Fruit fly (Drosophila melanogaster): Measurements from ENCODE around the gene laf.
A peak's percentile ranks its signal among the peaks of the same experiment; 100 is the strongest.

The laf gene

DNA sequence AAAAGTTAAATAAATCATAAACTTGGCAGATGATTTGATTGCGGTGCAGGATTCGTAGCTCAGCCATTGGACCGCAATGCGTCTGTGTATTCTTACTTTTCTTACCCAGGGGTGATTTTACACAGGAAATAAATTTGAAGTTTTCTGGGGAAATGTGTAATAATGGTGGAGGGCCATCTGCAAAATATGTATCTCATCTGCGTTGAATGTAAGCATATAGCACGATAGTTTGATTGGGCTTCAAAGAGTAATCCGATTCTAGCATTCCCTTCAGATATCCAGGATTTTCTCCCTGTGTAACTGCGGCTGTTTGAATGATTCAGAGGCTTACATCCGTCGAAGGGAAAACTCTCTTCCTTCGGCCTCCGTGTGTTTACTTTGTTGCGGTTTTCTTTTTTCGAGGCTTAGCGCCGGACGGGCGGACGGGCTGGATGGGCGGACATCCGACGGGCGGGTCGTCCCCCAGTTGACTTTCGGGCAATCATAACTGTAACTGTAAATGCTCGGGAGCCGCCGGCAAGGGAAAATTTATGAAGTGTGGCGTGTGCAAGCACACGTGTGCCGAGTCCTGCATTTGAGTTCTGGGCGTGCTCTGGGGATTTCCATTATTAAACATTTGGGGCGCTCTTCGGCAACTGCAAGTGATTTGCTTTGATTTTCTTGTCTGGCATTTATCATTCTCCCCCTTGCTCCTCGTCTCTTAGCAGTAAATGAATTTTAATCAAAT is 7.9 kb upstream of the laf start (continued):
- TF ChIP-seq CG10147 (GFP tag; optimal IDR thresholded peaks at IDR 0.05) (no peak), CG8388 (GFP tag; optimal IDR thresholded peaks at IDR 0.05) (peak; percentile 65), CG14014 (GFP tag; IDR thresholded peaks at IDR 0.05) (0 out of 2 replicates have a peak, but pooled peaks have one; percentile 25), Lim3 (GFP tag; IDR thresholded peaks at IDR 0.05) (no peak), PHDP (tag; optimal IDR thresholded peaks at IDR 0.05) (no peak), ssp (GFP tag; IDR thresholded peaks at IDR 0.05) (no peak), CG9876 (GFP tag; optimal IDR thresholded peaks at IDR 0.05) (peak; percentile 22), Sox102F (GFP tag; optimal IDR thresholded peaks at IDR 0.05) (peak; percentile 66), repo (GFP tag; optimal IDR thresholded peaks at IDR 0.05) (peak; percentile 61), cato (GFP tag; optimal IDR thresholded peaks at IDR 0.05; ENCODE audit: borderline replicate concordance) (peak; percentile 34), Trl (optimal IDR thresholded peaks at IDR 0.05) (no peak), Trl (GFP tag; optimal IDR thresholded peaks at IDR 0.05) (peak; percentile 67), Doc2 (GFP tag; IDR thresholded peaks at IDR 0.05) (no peak), CoRest (tag; optimal IDR thresholded peaks at IDR 0.05) (peak; percentile 74), esg (GFP tag; conservative IDR thresholded peaks at IDR 0.05) (peak; percentile 30; the same call in 1 of the 2 replicates)

- TF ChIP-seq CG4854 (GFP tag; optimal IDR thresholded peaks at IDR 0.05) (no peak), lbe (GFP tag; optimal IDR thresholded peaks at IDR 0.05) (peak; percentile 1), corto (GFP tag; optimal IDR thresholded peaks at IDR 0.05) (peak; percentile 15)
Measured at dm6 chr3R:4883864-4884263, 5.5 kb upstream of the laf start.

- TF ChIP-seq kah (GFP tag; optimal IDR thresholded peaks at IDR 0.05) (no peak), CG3163 (GFP tag; optimal IDR thresholded peaks at IDR 0.05) (no peak), CG2889 (GFP tag; IDR thresholded peaks at IDR 0.05) (no peak), CG7357 (GFP tag; IDR thresholded peaks at IDR 0.05) (no peak), CG4854 (GFP tag; optimal IDR thresholded peaks at IDR 0.05) (no peak), CG34224 (GFP tag; IDR thresholded peaks at IDR 0.05; ENCODE audit: partially characterized antibody) (no peak), zf30C (GFP tag; optimal IDR thresholded peaks at IDR 0.05) (no peak), Stat92E (GFP tag; optimal IDR thresholded peaks at IDR 0.05) (no peak), H15 (GFP tag; IDR thresholded peaks at IDR 0.05) (no peak), da (GFP tag; optimal IDR thresholded peaks at IDR 0.05) (no peak), grau (tag; optimal IDR thresholded peaks at IDR 0.05) (no peak), B-H2 (GFP tag; optimal IDR thresholded peaks at IDR 0.05) (no peak), tx (GFP tag; optimal IDR thresholded peaks at IDR 0.05) (no peak), GATAe (GFP tag; conservative IDR thresholded peaks at IDR 0.05) (no peak), gsb-n (tag; optimal IDR thresholded peaks at IDR 0.05) (no peak), cad (GFP tag; optimal IDR thresholded peaks at IDR 0.05) (no peak), hkb (optimal IDR thresholded peaks at IDR 0.05) (no peak), hkb (GFP tag; IDR thresholded peaks at IDR 0.05) (no peak), bbx (GFP tag; IDR thresholded peaks at IDR 0.05; ENCODE audit: partially characterized antibody) (no peak), corto (GFP tag; optimal IDR thresholded peaks at IDR 0.05) (peak; percentile 21), HmgZ (tag; optimal IDR thresholded peaks at IDR 0.05) (no peak), yki (optimal IDR thresholded peaks at IDR 0.05) (no peak), crol (GFP tag; IDR thresholded peaks at IDR 0.05) (no peak), CG10462 (GFP tag; optimal IDR thresholded peaks at IDR 0.05) (no peak), HLH54F (GFP tag; optimal IDR thresholded peaks at IDR 0.05) (no peak), CG13287 (GFP tag; IDR thresholded peaks at IDR 0.05; ENCODE audit: partially characterized antibody) (no peak), CG14860 (GFP tag; IDR thresholded peaks at IDR 0.05; ENCODE audit: partially characterized antibody) (no peak), Oaz (GFP tag; IDR thresholded peaks at IDR 0.05) (no peak), CG7839 (tag; optimal IDR thresholded peaks at IDR 0.05) (no peak), bsh (GFP tag; optimal IDR thresholded peaks at IDR 0.05) (peak in 1 of 2 experiments; percentile 36), lbe (GFP tag; optimal IDR thresholded peaks at IDR 0.05) (peak; percentile 63), nom (GFP tag; optimal IDR thresholded peaks at IDR 0.05) (peak; percentile 35)
Measured at dm6 chr3R:4883186-4883746, 4.9 kb upstream of the laf start.

Data from whole organism, embryonic.